Fruit fly (Drosophila melanogaster): ENCODE measurements around the gene CG11630.

dm6 chr2L:21764934-21765333, 18.9 kb downstream of the CG11630 start:
- TF ChIP-seq lbe (GFP tag; optimal IDR thresholded peaks at IDR 0.05) (no peak), HLH4C (GFP tag; IDR thresholded peaks at IDR 0.05; ENCODE audit: partially characterized antibody) (no peak), Nf-YB (GFP tag; optimal IDR thresholded peaks at IDR 0.05) (no peak), Fer3 (tag; optimal IDR thresholded peaks at IDR 0.05) (no peak), CG17385 (GFP tag; optimal IDR thresholded peaks at IDR 0.05) (no peak), CG4730 (GFP tag; IDR thresholded peaks at IDR 0.05) (no peak), slou (GFP tag; optimal IDR thresholded peaks at IDR 0.05) (no peak)

All from whole organism, embryonic.